Fruit fly (Drosophila melanogaster) whole organism, embryonic: ENCODE results near the gene GIIIspla2.
A peak's percentile ranks its signal among the peaks of the same experiment; 100 is the strongest.

Experiments used
- Awh ChIP-seq: fragments of 200-800 bp; sonication (Bioruptor generic); IDR thresholded peaks from 2 replicates; pipeline ENCODE4, ENCODE4 v1.3.6; 2022; ENCODE audit warnings: missing biosample characterization, missing genetic modification characterization
- B-H1 ChIP-seq: fragments of 200-800 bp; sonication (Bioruptor generic); IDR thresholded peaks from 3 replicates; pipeline ENCODE4 v1.3.6; 2022; ENCODE audit warnings: missing biosample characterization, missing genetic modification characterization
- Bdp1 ChIP-seq: fragments of 200-800 bp; sonication (Bioruptor generic); optimal IDR thresholded peaks from 3 replicates; lab custom pipeline; 2016; ENCODE audit warnings: missing biosample characterization, missing genetic modification characterization
- CG10654 ChIP-seq: fragments of 200-800 bp; sonication (Bioruptor generic); optimal IDR thresholded peaks from 2 replicates; lab custom pipeline; 2016; ENCODE audit warnings: missing biosample characterization, missing genetic modification characterization
- CG11560 ChIP-seq: fragments of 200-800 bp; sonication (Bioruptor generic); IDR thresholded peaks from 3 replicates; pipeline ENCODE4 v1.3.6; 2022; ENCODE audit warnings: missing biosample characterization, missing genetic modification characterization
- CG12659 ChIP-seq: fragments of 200-800 bp; sonication (Bioruptor generic); optimal IDR thresholded peaks from 3 replicates; lab custom pipeline; 2017; ENCODE audit warnings: mild to moderate bottlenecking, missing biosample characterization, missing genetic modification reagents, missing genetic modification characterization
- CG12744 ChIP-seq: fragments of 200-800 bp; sonication (Bioruptor generic); optimal IDR thresholded peaks from 2 replicates; lab custom pipeline; 2016; ENCODE audit warnings: missing biosample characterization, missing genetic modification characterization
- CG13424 ChIP-seq: fragments of 200-800 bp; sonication (Bioruptor generic); optimal IDR thresholded peaks from 2 replicates; lab custom pipeline; 2019; ENCODE audit warnings: missing biosample characterization, mild to moderate bottlenecking, missing genetic modification characterization, moderate library complexity
- CG13894 ChIP-seq: fragments of 200-800 bp; sonication (Bioruptor generic); optimal IDR thresholded peaks from 3 replicates; lab custom pipeline; 2018; ENCODE audit warnings: missing biosample characterization, mild to moderate bottlenecking, missing genetic modification characterization, moderate library complexity
- CG14441 ChIP-seq: fragments of 200-800 bp; sonication (Bioruptor generic); IDR thresholded peaks from 2 replicates; pipeline ENCODE4 v1.3.6; 2022; ENCODE audit warnings: missing biosample characterization, missing genetic modification characterization
- CG15601 ChIP-seq: fragments of 200-800 bp; sonication (Bioruptor generic); optimal IDR thresholded peaks from 3 replicates; lab custom pipeline; 2019; ENCODE audit warnings: missing biosample characterization, mild to moderate bottlenecking, missing genetic modification characterization, moderate library complexity
- CG16815 ChIP-seq: fragments of 200-800 bp; sonication (Bioruptor generic); optimal IDR thresholded peaks from 3 replicates; lab custom pipeline; 2017; ENCODE audit warnings: missing biosample characterization, mild to moderate bottlenecking, missing genetic modification characterization
- CG17568 ChIP-seq: fragments of 200-800 bp; sonication (Bioruptor generic); optimal IDR thresholded peaks from 2 replicates; lab custom pipeline; 2018; ENCODE audit warnings: missing biosample characterization, mild to moderate bottlenecking, missing genetic modification characterization, moderate library complexity
- CG30020 ChIP-seq: fragments of 200-800 bp; optimal IDR thresholded peaks from 2 replicates; lab custom pipeline; 2019; ENCODE audit warnings: missing biosample characterization, mild to moderate bottlenecking, missing genetic modification characterization, moderate library complexity
- CG33557 ChIP-seq: fragments of 200-800 bp; sonication (Bioruptor generic); optimal IDR thresholded peaks from 2 replicates; lab custom pipeline; 2019; ENCODE audit warnings: missing biosample characterization, mild to moderate bottlenecking, missing genetic modification characterization, moderate library complexity
- CG42726 ChIP-seq: fragments of 200-800 bp; sonication (Bioruptor generic); IDR thresholded peaks from 2 replicates; pipeline ENCODE4 v1.3.6; 2022; ENCODE audit warnings: missing biosample characterization, missing genetic modification characterization; ENCODE audit not compliant: partially characterized antibody
- CG4707 ChIP-seq: fragments of 200-800 bp; sonication (Bioruptor generic); optimal IDR thresholded peaks from 2 replicates; lab custom pipeline; 2018; ENCODE audit warnings: missing biosample characterization, mild to moderate bottlenecking, missing genetic modification characterization, moderate library complexity
- CG6791 ChIP-seq: fragments of 200-800 bp; sonication (Bioruptor generic); IDR thresholded peaks from 3 replicates; pipeline ENCODE4 v1.3.6; 2022; ENCODE audit warnings: missing biosample characterization, missing genetic modification characterization; ENCODE audit not compliant: partially characterized antibody
- CG9727 ChIP-seq: fragments of 200-800 bp; sonication (Bioruptor generic); optimal IDR thresholded peaks from 3 replicates; lab custom pipeline; 2017; ENCODE audit warnings: missing biosample characterization, mild to moderate bottlenecking, missing genetic modification characterization
- D ChIP-seq, 2 experiments: fragments of 200-800 bp in 1 of 2; fragments of >200 bp in 1 of 2; sonication (Bioruptor generic) in 1 of 2; optimal IDR thresholded peaks; 2 replicates in 1 of 2; 3 replicates in 1 of 2; lab custom pipeline; 2017; ENCODE audit warnings: mild to moderate bottlenecking in 1 of 2, missing biosample characterization in 1 of 2, missing genetic modification characterization in 1 of 2, missing genetic modification reagents in 1 of 2
- Dad ChIP-seq: fragments of 200-800 bp; sonication (Bioruptor generic); optimal IDR thresholded peaks from 3 replicates; lab custom pipeline; 2016; ENCODE audit warnings: missing biosample characterization, missing genetic modification characterization
- Doc3 ChIP-seq: fragments of 200-800 bp; sonication (Bioruptor generic); IDR thresholded peaks from 3 replicates; pipeline ENCODE4 v1.3.6; 2022; ENCODE audit warnings: missing biosample characterization, missing genetic modification characterization; ENCODE audit not compliant: partially characterized antibody
- Ets65A ChIP-seq: fragments of 200-800 bp; sonication (Bioruptor generic); peaks from one replicate; lab custom pipeline; 2016; ENCODE audit warnings: missing biosample characterization, missing genetic modification characterization
- Fer2 ChIP-seq: fragments of 200-800 bp; sonication (Bioruptor generic); optimal IDR thresholded peaks from 2 replicates; lab custom pipeline; 2018; ENCODE audit warnings: missing biosample characterization, mild to moderate bottlenecking, missing genetic modification characterization, moderate library complexity
- Gsc ChIP-seq: fragments of 200-800 bp; sonication (Bioruptor generic); IDR thresholded peaks from 2 replicates; pipeline ENCODE4 v1.3.6; 2022; ENCODE audit warnings: missing biosample characterization, missing genetic modification characterization
- H2.0 ChIP-seq: fragments of 200-800 bp; sonication (Bioruptor generic); IDR thresholded peaks from 2 replicates; pipeline ENCODE4 v1.3.6; 2022; ENCODE audit warnings: missing biosample characterization, missing genetic modification characterization
- Hey ChIP-seq: fragments of 200-800 bp; sonication (Bioruptor generic); optimal IDR thresholded peaks from 3 replicates; lab custom pipeline; 2018; ENCODE audit warnings: missing biosample characterization, mild to moderate bottlenecking, missing genetic modification characterization
- Hsf ChIP-seq: fragments of 200-800 bp; sonication (Bioruptor generic); optimal IDR thresholded peaks from 3 replicates; lab custom pipeline; 2016; ENCODE audit warnings: missing biosample characterization, missing genetic modification characterization
- Lhr ChIP-seq: fragments of 200-800 bp; sonication (Bioruptor generic); optimal IDR thresholded peaks from 3 replicates; lab custom pipeline; 2017; ENCODE audit warnings: mild to moderate bottlenecking, missing biosample characterization, missing genetic modification reagents, missing genetic modification characterization
- Nf-YB ChIP-seq: fragments of 200-800 bp; sonication (Bioruptor generic); optimal IDR thresholded peaks from 3 replicates; lab custom pipeline; 2019; ENCODE audit warnings: missing biosample characterization, mild to moderate bottlenecking, missing genetic modification characterization, moderate library complexity
- Optix ChIP-seq: fragments of 200-800 bp; sonication (Bioruptor generic); IDR thresholded peaks from 3 replicates; pipeline ENCODE4 v1.3.6; 2022; ENCODE audit warnings: missing biosample characterization, missing genetic modification characterization
- Sry-δ ChIP-seq: fragments of 200-800 bp; sonication (Bioruptor generic); optimal IDR thresholded peaks from 2 replicates; lab custom pipeline; 2016; ENCODE audit warnings: missing biosample characterization, missing genetic modification characterization
- Vsx1 ChIP-seq: fragments of 200-800 bp; sonication (Bioruptor generic); optimal IDR thresholded peaks from 2 replicates; lab custom pipeline; 2017; ENCODE audit warnings: missing biosample characterization, mild to moderate bottlenecking, missing genetic modification characterization, missing genetic modification reagents
- ac ChIP-seq: fragments of 200-800 bp; sonication (Bioruptor generic); optimal IDR thresholded peaks from 3 replicates; lab custom pipeline; 2017; ENCODE audit warnings: missing biosample characterization, mild to moderate bottlenecking, missing genetic modification characterization
- chif ChIP-seq, 2 experiments: fragments of 200-800 bp; sonication (Bioruptor generic); optimal IDR thresholded peaks; 3 replicates each; lab custom pipeline; 2016; ENCODE audit warnings: missing biosample characterization in 2 of 2, missing genetic modification characterization in 2 of 2
- crp ChIP-seq, 2 experiments: fragments of 200-800 bp; sonication (Bioruptor generic); optimal IDR thresholded peaks; 2 replicates in 1 of 2; 3 replicates in 1 of 2; lab custom pipeline; 2017; ENCODE audit warnings: missing biosample characterization in 2 of 2, missing genetic modification characterization in 2 of 2, mild to moderate bottlenecking in 1 of 2, moderate library complexity in 1 of 2
- dmrt11E ChIP-seq: fragments of 200-800 bp; sonication (Bioruptor generic); optimal IDR thresholded peaks from 3 replicates; lab custom pipeline; 2018; ENCODE audit warnings: missing biosample characterization, mild to moderate bottlenecking, missing genetic modification characterization, moderate library complexity
- fd64A ChIP-seq: fragments of 200-800 bp; sonication (Bioruptor generic); optimal IDR thresholded peaks from 3 replicates; lab custom pipeline; 2018; ENCODE audit warnings: missing biosample characterization, mild to moderate bottlenecking, missing genetic modification characterization
- fu2 ChIP-seq: fragments of 200-800 bp; sonication (Bioruptor generic); optimal IDR thresholded peaks from 2 replicates; lab custom pipeline; 2016; ENCODE audit warnings: missing biosample characterization, missing genetic modification characterization
- nau ChIP-seq: fragments of 200-800 bp; sonication (Bioruptor generic); optimal IDR thresholded peaks from 3 replicates; lab custom pipeline; 2017; ENCODE audit warnings: missing biosample characterization, mild to moderate bottlenecking, missing genetic modification characterization, missing genetic modification reagents
- peb ChIP-seq: fragments of 200-800 bp; sonication (Bioruptor generic); IDR thresholded peaks from 2 replicates; pipeline ENCODE4 v1.3.6; 2022; ENCODE audit warnings: missing biosample characterization, missing genetic modification characterization
- schlank ChIP-seq: fragments of 200-800 bp; sonication (Bioruptor generic); optimal IDR thresholded peaks from 2 replicates; lab custom pipeline; 2018; ENCODE audit warnings: missing biosample characterization, mild to moderate bottlenecking, missing genetic modification characterization
- slou ChIP-seq: fragments of 200-800 bp; sonication (Bioruptor generic); optimal IDR thresholded peaks from 3 replicates; lab custom pipeline; 2016; ENCODE audit warnings: missing biosample characterization, missing genetic modification characterization
- so ChIP-seq: fragments of 200-800 bp; sonication (Bioruptor generic); IDR thresholded peaks from 3 replicates; pipeline ENCODE4 v1.3.6; 2022; ENCODE audit warnings: missing biosample characterization, missing genetic modification characterization
- sr ChIP-seq: fragments of 200-800 bp; sonication (Bioruptor generic); IDR thresholded peaks from 3 replicates; pipeline ENCODE4 v1.3.6; 2022; ENCODE audit warnings: missing biosample characterization, missing genetic modification characterization
- tgo ChIP-seq: fragments of 200-800 bp; sonication (Bioruptor generic); IDR thresholded peaks from 3 replicates; pipeline ENCODE4 v1.3.6; 2022; ENCODE audit warnings: missing biosample characterization, missing genetic modification characterization
- tx ChIP-seq: fragments of 200-800 bp; sonication (Bioruptor generic); optimal IDR thresholded peaks from 2 replicates; lab custom pipeline; 2016; ENCODE audit warnings: missing biosample characterization, missing genetic modification characterization
- yki ChIP-seq: fragments of >200 bp; optimal IDR thresholded peaks from 3 replicates; lab custom pipeline; 2018
- zen2 ChIP-seq: fragments of 200-800 bp; sonication (Bioruptor generic); IDR thresholded peaks from 3 replicates; pipeline ENCODE4 v1.3.6; 2022; ENCODE audit warnings: missing biosample characterization, missing genetic modification characterization; ENCODE audit not compliant: partially characterized antibody
- zf30C ChIP-seq: fragments of 200-800 bp; sonication (Bioruptor generic); optimal IDR thresholded peaks from 3 replicates; lab custom pipeline; 2018; ENCODE audit warnings: missing biosample characterization, mild to moderate bottlenecking, missing genetic modification characterization

Gene GIIIspla2

DNA sequence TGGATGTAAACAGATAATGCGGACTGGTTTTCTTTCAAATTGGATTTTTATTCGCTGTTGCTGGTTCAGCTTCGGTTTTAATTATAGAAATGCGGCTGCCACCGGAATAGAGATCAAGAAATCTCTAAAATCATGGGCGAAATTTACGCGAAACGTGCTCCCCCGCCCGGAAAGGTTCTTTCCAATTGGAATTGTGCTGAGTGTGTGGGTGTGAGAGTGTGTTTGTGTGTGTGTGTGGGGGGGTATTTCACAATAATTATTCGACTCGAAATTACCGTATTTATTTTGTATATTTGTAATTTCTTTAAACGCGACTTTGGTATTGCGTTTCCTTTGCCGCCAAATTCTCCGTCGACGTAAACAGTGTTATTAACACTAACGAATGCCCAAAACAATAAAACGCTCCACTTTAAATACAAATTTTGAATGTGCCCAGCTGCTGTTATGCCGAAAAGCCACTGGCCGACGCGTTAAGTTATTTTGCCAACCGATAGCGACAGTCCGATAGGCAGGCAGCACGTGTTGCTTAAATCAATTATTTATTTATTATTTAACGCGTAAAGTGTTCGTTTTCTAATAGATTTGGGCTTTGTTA lies 41.6 kb upstream of the GIIIspla2 start, which contains the start of gene Gclc (continued):
- TF ChIP-seq schlank (tag; lab: Kevin White, UChicago) (no peak), Lhr (no peak), Ets65A (GFP tag; lab: Kevin White, UChicago) (no peak), Doc3 (0 out of 3 replicates have a peak, but pooled peaks have one; percentile 35), CG12744 (GFP tag; lab: Kevin White, UChicago) (no peak), tx (no peak), chif (GFP tag; optimal IDR thresholded peaks at IDR 0.05; lab: Kevin White, UChicago) (no peak), CG10654 (GFP tag; lab: Kevin White, UChicago) (no peak), CG16815 (no peak), Nf-YB (GFP tag; lab: Kevin White, UChicago) (no peak), CG15601 (tag; lab: Kevin White, UChicago) (no peak), tgo (no peak), sr (GFP tag; lab: Robert Waterston, UW) (0 out of 3 replicates have a peak, but pooled peaks have one; percentile 52), CG9727 (GFP tag; lab: Kevin White, UChicago) (no peak), yki (lab: Kevin White, UChicago) (no peak), fd64A (no peak), CG11560 (tag; lab: Robert Waterston, UW) (no peak), CG13894 (tag; lab: Kevin White, UChicago) (peak; percentile 31), CG6791 (peak; percentile 53; the same call in 2 of the 3 replicates), CG33557 (GFP tag; lab: Kevin White, UChicago) (no peak), Sry-δ (GFP tag; lab: Kevin White, UChicago) (peak; percentile 28), Vsx1 (GFP tag; lab: Kevin White, UChicago) (no peak), Hsf (GFP tag; lab: Kevin White, UChicago) (no peak), ac (GFP tag; lab: Kevin White, UChicago) (no peak), slou (no peak), CG12659 (peak; percentile 31), zen2 (GFP tag; lab: Robert Waterston, UW) (no peak), zf30C (no peak), Dad (no peak), dmrt11E (tag; lab: Kevin White, UChicago) (no peak), H2.0 (no peak), Gsc (GFP tag; lab: Robert Waterston, UW) (no peak), D (optimal IDR thresholded peaks at IDR 0.05; lab: Kevin White, UChicago) (no peak), D (GFP tag; optimal IDR thresholded peaks at IDR 0.05; lab: Kevin White, UChicago) (no peak), nau (GFP tag; lab: Kevin White, UChicago) (peak; percentile 19), Optix (GFP tag; lab: Robert Waterston, UW) (no peak), Awh (no peak), CG30020 (tag; lab: Kevin White, UChicago) (no peak), CG14441 (no peak), CG17568 (GFP tag; lab: Kevin White, UChicago) (peak; percentile 24), so (GFP tag; lab: Robert Waterston, UW) (no peak), CG4707 (GFP tag; lab: Kevin White, UChicago) (no peak), B-H1 (no peak), Bdp1 (GFP tag; lab: Kevin White, UChicago) (no peak), CG13424 (tag; lab: Kevin White, UChicago) (no peak), peb (no peak), crp (GFP tag; optimal IDR thresholded peaks at IDR 0.05; lab: Kevin White, UChicago) (peak in 1 of 2 experiments; percentile 23), CG42726 (no peak; the same call in 1 of the 2 replicates), fu2 (GFP tag; lab: Kevin White, UChicago) (no peak), Fer2 (tag; lab: Kevin White, UChicago) (no peak), Hey (no peak)
